Fruit fly (Drosophila melanogaster) whole organism, embryonic: ENCODE data around the gene CG14212.

ENCODE experiments used
- ATbp ChIP-seq: fragments of 200-800 bp; sonication (Bioruptor generic); optimal IDR thresholded peaks from 2 replicates; lab custom pipeline; 2017; ENCODE audit warnings: missing biosample characterization, mild to moderate bottlenecking, missing genetic modification characterization, missing genetic modification reagents
- Antp ChIP-seq: fragments of 200-800 bp; sonication (Bioruptor generic); optimal IDR thresholded peaks from 3 replicates; lab custom pipeline; 2016; ENCODE audit warnings: missing biosample characterization, missing genetic modification characterization
- CG11247 ChIP-seq: fragments of 200-800 bp; sonication (Bioruptor generic); IDR thresholded peaks from 2 replicates; pipeline ENCODE4 v1.3.6; 2022; ENCODE audit warnings: missing biosample characterization, missing genetic modification characterization
- CG12236 ChIP-seq: fragments of 200-800 bp; sonication (Bioruptor generic); optimal IDR thresholded peaks from 2 replicates; lab custom pipeline; 2016; ENCODE audit warnings: missing biosample characterization, missing genetic modification characterization
- CG12299 ChIP-seq: fragments of 200-800 bp; sonication (Bioruptor generic); optimal IDR thresholded peaks from 2 replicates; lab custom pipeline; 2018; ENCODE audit warnings: missing biosample characterization, mild to moderate bottlenecking, missing genetic modification characterization
- CG12942 ChIP-seq: fragments of 200-800 bp; sonication (Bioruptor generic); optimal IDR thresholded peaks from 3 replicates; lab custom pipeline; 2016; ENCODE audit warnings: missing biosample characterization, missing genetic modification characterization
- CG15011 ChIP-seq: fragments of 200-800 bp; sonication (Bioruptor generic); optimal IDR thresholded peaks from 3 replicates; lab custom pipeline; 2018; ENCODE audit warnings: missing biosample characterization, mild to moderate bottlenecking, missing genetic modification characterization
- CG15696 ChIP-seq: fragments of 200-800 bp; sonication (Bioruptor generic); optimal IDR thresholded peaks from 2 replicates; lab custom pipeline; 2019; ENCODE audit warnings: missing biosample characterization, mild to moderate bottlenecking, missing genetic modification characterization, moderate library complexity
- CG16779 ChIP-seq: fragments of 200-800 bp; sonication (Bioruptor generic); IDR thresholded peaks from 2 replicates; pipeline ENCODE4 v1.3.6; 2022; ENCODE audit warnings: missing biosample characterization, missing genetic modification characterization
- CG16863 ChIP-seq: fragments of 200-800 bp; sonication (Bioruptor generic); optimal IDR thresholded peaks from 3 replicates; lab custom pipeline; 2016; ENCODE audit warnings: missing biosample characterization, missing genetic modification characterization
- CG17361 ChIP-seq: fragments of 200-800 bp; sonication (Bioruptor generic); IDR thresholded peaks from 3 replicates; pipeline ENCODE4 v1.3.6; 2022; ENCODE audit warnings: missing biosample characterization, missing genetic modification characterization
- CG31365 ChIP-seq: fragments of 200-800 bp; sonication (Bioruptor generic); optimal IDR thresholded peaks from 2 replicates; lab custom pipeline; 2018; ENCODE audit warnings: missing biosample characterization, mild to moderate bottlenecking, missing genetic modification characterization
- CG33557 ChIP-seq: fragments of 200-800 bp; sonication (Bioruptor generic); optimal IDR thresholded peaks from 2 replicates; lab custom pipeline; 2019; ENCODE audit warnings: missing biosample characterization, mild to moderate bottlenecking, missing genetic modification characterization, moderate library complexity
- CG4328 ChIP-seq: fragments of 200-800 bp; sonication (Bioruptor generic); optimal IDR thresholded peaks from 3 replicates; lab custom pipeline; 2017; ENCODE audit warnings: missing biosample characterization, missing genetic modification reagents, missing genetic modification characterization
- CG4707 ChIP-seq: fragments of 200-800 bp; sonication (Bioruptor generic); optimal IDR thresholded peaks from 2 replicates; lab custom pipeline; 2018; ENCODE audit warnings: missing biosample characterization, mild to moderate bottlenecking, missing genetic modification characterization, moderate library complexity
- CG6272 ChIP-seq: fragments of 200-800 bp; sonication (Bioruptor generic); IDR thresholded peaks from 2 replicates; pipeline ENCODE4 v1.3.6; 2022; ENCODE audit warnings: missing biosample characterization, missing genetic modification characterization
- CG6854 ChIP-seq: fragments of 200-800 bp; sonication (Bioruptor generic); optimal IDR thresholded peaks from 3 replicates; lab custom pipeline; 2017; ENCODE audit warnings: missing biosample characterization, mild to moderate bottlenecking, missing genetic modification characterization
- CG7372 ChIP-seq: fragments of 200-800 bp; sonication (Bioruptor generic); IDR thresholded peaks from 2 replicates; pipeline ENCODE4 v1.3.6; 2022; ENCODE audit warnings: missing biosample characterization, missing genetic modification characterization
- CG9727 ChIP-seq: fragments of 200-800 bp; sonication (Bioruptor generic); optimal IDR thresholded peaks from 3 replicates; lab custom pipeline; 2017; ENCODE audit warnings: missing biosample characterization, mild to moderate bottlenecking, missing genetic modification characterization
- Dek ChIP-seq: fragments of 200-800 bp; sonication (Bioruptor generic); optimal IDR thresholded peaks from 3 replicates; lab custom pipeline; 2019; ENCODE audit warnings: missing biosample characterization, mild to moderate bottlenecking, missing genetic modification characterization, moderate library complexity
- Gug ChIP-seq: fragments of 200-800 bp; sonication (Bioruptor generic); IDR thresholded peaks from 4 replicates; pipeline ENCODE4 v1.3.6; 2022; ENCODE audit warnings: missing biosample characterization, missing genetic modification characterization
- Hmr ChIP-seq: fragments of 200-800 bp; sonication (Bioruptor generic); optimal IDR thresholded peaks from 3 replicates; lab custom pipeline; 2017; ENCODE audit warnings: mild to moderate bottlenecking, missing biosample characterization, missing genetic modification reagents, missing genetic modification characterization
- Hr39 ChIP-seq: fragments of >200 bp; optimal IDR thresholded peaks from 2 replicates; lab custom pipeline; 2017
- Hsf ChIP-seq: fragments of 200-800 bp; sonication (Bioruptor generic); optimal IDR thresholded peaks from 3 replicates; lab custom pipeline; 2016; ENCODE audit warnings: missing biosample characterization, missing genetic modification characterization
- NC2α ChIP-seq: fragments of 200-800 bp; sonication (Bioruptor generic); optimal IDR thresholded peaks from 2 replicates; lab custom pipeline; 2016; ENCODE audit warnings: missing biosample characterization, missing genetic modification characterization
- Sry-β ChIP-seq: fragments of 200-800 bp; sonication (Bioruptor generic); optimal IDR thresholded peaks from 2 replicates; lab custom pipeline; 2018; ENCODE audit warnings: missing biosample characterization, mild to moderate bottlenecking, missing genetic modification characterization, moderate library complexity
- bsh ChIP-seq, 2 experiments: fragments of 200-800 bp; sonication (Bioruptor generic); optimal IDR thresholded peaks; 2 replicates each; lab custom pipeline; 2017 to 2018; ENCODE audit warnings: mild to moderate bottlenecking in 2 of 2, missing biosample characterization in 2 of 2, missing genetic modification characterization in 2 of 2, moderate library complexity in 1 of 2
- cato ChIP-seq: fragments of 200-800 bp; sonication (Bioruptor generic); optimal IDR thresholded peaks from 2 replicates; lab custom pipeline; 2016; ENCODE audit warnings: missing biosample characterization, missing genetic modification characterization, borderline replicate concordance
- crp ChIP-seq, 2 experiments: fragments of 200-800 bp; sonication (Bioruptor generic); optimal IDR thresholded peaks; 2 replicates in 1 of 2; 3 replicates in 1 of 2; lab custom pipeline; 2017; ENCODE audit warnings: missing biosample characterization in 2 of 2, missing genetic modification characterization in 2 of 2, mild to moderate bottlenecking in 1 of 2, moderate library complexity in 1 of 2
- dati ChIP-seq: fragments of 200-800 bp; sonication (Bioruptor generic); IDR thresholded peaks from 2 replicates; pipeline ENCODE4 v1.3.6; 2022; ENCODE audit warnings: missing biosample characterization, missing genetic modification characterization
- ewg ChIP-seq: fragments of 200-800 bp; sonication (Bioruptor generic); optimal IDR thresholded peaks from 3 replicates; lab custom pipeline; 2017; ENCODE audit warnings: mild to moderate bottlenecking, missing biosample characterization, missing genetic modification reagents, missing genetic modification characterization
- fd96Cb ChIP-seq: fragments of 200-800 bp; sonication (Bioruptor generic); optimal IDR thresholded peaks from 2 replicates; lab custom pipeline; 2018; ENCODE audit warnings: missing biosample characterization, mild to moderate bottlenecking, missing genetic modification characterization, moderate library complexity
- knrl ChIP-seq: fragments of 200-800 bp; sonication (Bioruptor generic); IDR thresholded peaks from 3 replicates; pipeline ENCODE4 v1.3.6; 2022; ENCODE audit warnings: missing biosample characterization, missing genetic modification characterization; ENCODE audit not compliant: partially characterized antibody
- nau ChIP-seq: fragments of 200-800 bp; sonication (Bioruptor generic); optimal IDR thresholded peaks from 3 replicates; lab custom pipeline; 2017; ENCODE audit warnings: missing biosample characterization, mild to moderate bottlenecking, missing genetic modification characterization, missing genetic modification reagents
- phol ChIP-seq: fragments of 200-800 bp; sonication (Bioruptor generic); optimal IDR thresholded peaks from 3 replicates; lab custom pipeline; 2018; ENCODE audit warnings: missing biosample characterization, mild to moderate bottlenecking, missing genetic modification characterization, moderate library complexity
- pnt ChIP-seq: fragments of 200-800 bp; sonication (Bioruptor generic); optimal IDR thresholded peaks from 3 replicates; lab custom pipeline; 2016; ENCODE audit warnings: missing biosample characterization, missing genetic modification characterization
- psq ChIP-seq: fragments of 200-800 bp; sonication (Bioruptor generic); optimal IDR thresholded peaks from 2 replicates; lab custom pipeline; 2017; ENCODE audit warnings: missing biosample characterization, missing genetic modification characterization
- repo ChIP-seq: fragments of 200-800 bp; sonication (Bioruptor generic); optimal IDR thresholded peaks from 2 replicates; lab custom pipeline; 2016; ENCODE audit warnings: missing biosample characterization, missing genetic modification characterization
- rib ChIP-seq: fragments of 200-800 bp; sonication (Bioruptor generic); IDR thresholded peaks from 2 replicates; pipeline ENCODE4 v1.3.6; 2022; ENCODE audit warnings: missing biosample characterization, missing genetic modification characterization
- sim ChIP-seq: fragments of 200-800 bp; sonication (Bioruptor generic); IDR thresholded peaks from 2 replicates; pipeline ENCODE4 v1.3.6; 2022; ENCODE audit warnings: missing biosample characterization, missing genetic modification characterization
- sisA ChIP-seq: fragments of 200-800 bp; sonication (Bioruptor generic); IDR thresholded peaks from 2 replicates; pipeline ENCODE4 v1.3.6; 2022; ENCODE audit warnings: missing biosample characterization, missing genetic modification characterization
- slbo ChIP-seq: fragments of 200-800 bp; sonication (Bioruptor generic); IDR thresholded peaks from 2 replicates; pipeline ENCODE4 v1.3.6; 2022; ENCODE audit warnings: missing biosample characterization, missing genetic modification characterization
- slou ChIP-seq: fragments of 200-800 bp; sonication (Bioruptor generic); optimal IDR thresholded peaks from 3 replicates; lab custom pipeline; 2016; ENCODE audit warnings: missing biosample characterization, missing genetic modification characterization
- tio ChIP-seq: fragments of 200-800 bp; sonication (Bioruptor generic); optimal IDR thresholded peaks from 2 replicates; lab custom pipeline; 2017; ENCODE audit warnings: missing biosample characterization, missing genetic modification characterization, inconsistent platforms
- tx ChIP-seq: fragments of 200-800 bp; sonication (Bioruptor generic); optimal IDR thresholded peaks from 2 replicates; lab custom pipeline; 2016; ENCODE audit warnings: missing biosample characterization, missing genetic modification characterization
- vfl ChIP-seq: fragments of 200-800 bp; sonication (Bioruptor generic); optimal IDR thresholded peaks from 2 replicates; lab custom pipeline; 2016; ENCODE audit warnings: missing biosample characterization, missing genetic modification characterization
- vnd ChIP-seq: fragments of 200-800 bp; sonication (Bioruptor generic); IDR thresholded peaks from 3 replicates; pipeline ENCODE4 v1.3.6; 2022; ENCODE audit warnings: missing biosample characterization, missing genetic modification characterization; ENCODE audit not compliant: partially characterized antibody
- vvl ChIP-seq: fragments of 200-800 bp; sonication (Bioruptor generic); IDR thresholded peaks from 2 replicates; pipeline ENCODE4 v1.3.6; 2022; ENCODE audit warnings: missing biosample characterization, missing genetic modification characterization
- zfh1 ChIP-seq: fragments of 200-800 bp; sonication (Bioruptor generic); IDR thresholded peaks from 3 replicates; pipeline ENCODE4 v1.3.6; 2022; ENCODE audit warnings: missing biosample characterization, missing genetic modification characterization

The CG14212 gene

dm6 chrX:19597684-19598363 lies 27.7 kb upstream of the CG14212 start, which contains the start of gene RpS10b (continued):
- TF ChIP-seq Sry-β (GFP tag; lab: Kevin White, UChicago) (peak; percentile 56), vfl (GFP tag; lab: Kevin White, UChicago) (no peak), slbo (GFP tag; lab: Robert Waterston, UW) (peak; percentile 75), CG7372 (GFP tag; lab: Robert Waterston, UW) (peak; percentile 41), CG6272 (GFP tag; lab: Robert Waterston, UW) (peak; percentile 63; the same call in 1 of the 2 replicates), CG12236 (GFP tag; lab: Kevin White, UChicago) (peak; percentile 88), phol (peak; percentile 88), bsh (GFP tag; optimal IDR thresholded peaks at IDR 0.05; lab: Kevin White, UChicago) (peak; percentile 65 to 71), Hmr (GFP tag; lab: Kevin White, UChicago) (peak; percentile 97), CG31365 (tag; lab: Kevin White, UChicago) (peak; percentile 81), vnd (GFP tag; lab: Robert Waterston, UW) (peak; percentile 96), Gug (GFP tag; lab: Robert Waterston, UW) (peak; percentile 49; the same call in 2 of the 4 replicates), dati (GFP tag; lab: Robert Waterston, UW) (peak; percentile 54), pnt (GFP tag; lab: Kevin White, UChicago) (no peak), Dek (tag; lab: Kevin White, UChicago) (peak; percentile 56), CG12942 (GFP tag; lab: Kevin White, UChicago) (peak; percentile 57), repo (peak; percentile 92), Antp (GFP tag; lab: Kevin White, UChicago) (peak; percentile 44), Hsf (GFP tag; lab: Kevin White, UChicago) (peak; percentile 89), CG33557 (GFP tag; lab: Kevin White, UChicago) (peak; percentile 86), ATbp (GFP tag; lab: Kevin White, UChicago) (peak; percentile 92), zfh1 (GFP tag; lab: Robert Waterston, UW) (peak; percentile 86), psq (GFP tag; lab: Kevin White, UChicago) (peak; percentile 42), CG9727 (GFP tag; lab: Kevin White, UChicago) (peak; percentile 97), rib (GFP tag; lab: Robert Waterston, UW) (no peak; the same call in 1 of the 2 replicates), nau (GFP tag; lab: Kevin White, UChicago) (peak; percentile 96), CG17361 (peak; percentile 93), vvl (peak; percentile 76), NC2α (GFP tag; lab: Kevin White, UChicago) (peak; percentile 94), sim (GFP tag; lab: Robert Waterston, UW) (peak; percentile 80), CG12299 (peak; percentile 83), crp (GFP tag; optimal IDR thresholded peaks at IDR 0.05; lab: Kevin White, UChicago) (peak in 1 of 2 experiments; percentile 63), fd96Cb (tag; lab: Kevin White, UChicago) (peak; percentile 56), sisA (GFP tag; lab: Robert Waterston, UW) (peak; percentile 55; the same call in 1 of the 2 replicates), CG4707 (GFP tag; lab: Kevin White, UChicago) (peak; percentile 90), tio (peak; percentile 62), CG11247 (peak; percentile 69), CG4328 (GFP tag; lab: Kevin White, UChicago) (peak; percentile 96), CG16779 (GFP tag; lab: Robert Waterston, UW) (peak; percentile 67; the same call in 1 of the 2 replicates), CG15696 (tag; lab: Kevin White, UChicago) (peak; percentile 32), Hr39 (lab: Kevin White, UChicago) (no peak), CG6854 (GFP tag; lab: Kevin White, UChicago) (peak; percentile 92), CG16863 (GFP tag; lab: Kevin White, UChicago) (peak; percentile 83), slou (GFP tag; lab: Kevin White, UChicago) (peak; percentile 78), tx (peak; percentile 76), cato (GFP tag; lab: Kevin White, UChicago) (peak; percentile 81), ewg (GFP tag; lab: Kevin White, UChicago) (peak; percentile 84), knrl (GFP tag; lab: Robert Waterston, UW) (peak; percentile 97), CG15011 (GFP tag; lab: Kevin White, UChicago) (peak; percentile 95)
